Fruit fly (Drosophila melanogaster) whole organism, wandering third instar larva: ENCODE results near the gene Polr1D.

Source experiments
- Abd-B ChIP-seq: fragments of >200 bp; optimal IDR thresholded peaks from 2 replicates; lab custom pipeline; 2017; ENCODE audit warnings: missing biosample characterization, missing genetic modification characterization
- CG32264 ChIP-seq: fragments of 200-800 bp; sonication (Bioruptor generic); optimal IDR thresholded peaks from 2 replicates; lab custom pipeline; 2016; ENCODE audit warnings: missing biosample characterization, missing genetic modification characterization
- CrebA ChIP-seq: fragments of 200-800 bp; sonication (Bioruptor generic); optimal IDR thresholded peaks from 2 replicates; lab custom pipeline; 2016; ENCODE audit warnings: missing biosample characterization, mild to moderate bottlenecking, missing genetic modification characterization, borderline replicate concordance
- Dfd ChIP-seq: fragments of >200 bp; optimal IDR thresholded peaks from 2 replicates; lab custom pipeline; 2017; ENCODE audit warnings: missing biosample characterization, missing genetic modification characterization
- Mio ChIP-seq: sonication (Bioruptor generic); optimal IDR thresholded peaks from 2 replicates; lab custom pipeline; 2016; ENCODE audit warnings: missing biosample characterization, missing genetic modification characterization
- Myc ChIP-seq: fragments of >200 bp; optimal IDR thresholded peaks from 2 replicates; lab custom pipeline; 2017
- OdsH ChIP-seq: fragments of 200-800 bp; sonication (Bioruptor generic); optimal IDR thresholded peaks from 2 replicates; lab custom pipeline; 2016; ENCODE audit warnings: missing biosample characterization, mild to moderate bottlenecking, missing genetic modification characterization
- dsf ChIP-seq: sonication (Bioruptor generic); optimal IDR thresholded peaks from 2 replicates; lab custom pipeline; 2016; ENCODE audit warnings: missing biosample characterization, missing genetic modification characterization, borderline replicate concordance
- fru ChIP-seq: fragments of 200-800 bp; sonication (Bioruptor generic); optimal IDR thresholded peaks from 3 replicates; lab custom pipeline; 2016; ENCODE audit warnings: missing biosample characterization, mild to moderate bottlenecking, missing genetic modification characterization
- h ChIP-seq: fragments of 200-800 bp; sonication (Bioruptor generic); optimal IDR thresholded peaks from 3 replicates; lab custom pipeline; 2016; ENCODE audit warnings: missing biosample characterization, mild to moderate bottlenecking, missing genetic modification characterization
- pan ChIP-seq: fragments of >200 bp; optimal IDR thresholded peaks from 2 replicates; lab custom pipeline; 2017
- psq ChIP-seq: fragments of 200-800 bp; sonication (Bioruptor generic); optimal IDR thresholded peaks from 3 replicates; lab custom pipeline; 2017; ENCODE audit warnings: missing biosample characterization, mild to moderate bottlenecking, missing genetic modification characterization, moderate library complexity
- usp ChIP-seq: fragments of >200 bp; optimal IDR thresholded peaks from 2 replicates; lab custom pipeline; 2017; ENCODE audit warnings: missing biosample characterization, missing genetic modification characterization
- woc ChIP-seq: sonication (Bioruptor generic); optimal IDR thresholded peaks from 2 replicates; lab custom pipeline; 2016; ENCODE audit warnings: missing biosample characterization, mild to moderate bottlenecking, missing genetic modification characterization

- TF ChIP-seq Myc (lab: Kevin White, UChicago), result peak; percentile 15
- TF ChIP-seq woc (GFP tag; lab: Kevin White, UChicago), result no peak
- no peak for TF ChIP-seq dsf (GFP tag; lab: Kevin White, UChicago)
- no peak for TF ChIP-seq CG32264 (GFP tag; lab: Kevin White, UChicago)
- TF ChIP-seq Dfd (GFP tag; lab: Kevin White, UChicago), result no peak
- TF ChIP-seq pan (lab: Kevin White, UChicago), result no peak
- no peak for TF ChIP-seq usp (GFP tag; lab: Kevin White, UChicago)
- TF ChIP-seq CrebA (GFP tag; lab: Kevin White, UChicago), result no peak
- TF ChIP-seq OdsH (GFP tag; lab: Kevin White, UChicago), result no peak
- TF ChIP-seq psq (GFP tag; lab: Kevin White, UChicago), result no peak
- TF ChIP-seq Mio, result no peak
- no peak for TF ChIP-seq fru (GFP tag; lab: Kevin White, UChicago)
- no peak for TF ChIP-seq Abd-B (GFP tag; lab: Kevin White, UChicago)
- no peak for TF ChIP-seq h
These were observed 11.5 kb downstream of the Polr1D start, which contains the start of gene Phb1 for dm6 chr2L:19123472-19124070.
